Worm (Caenorhabditis elegans) whole organism, L3 larva: ENCODE results near the gene ncs-7.

Experiments
- ama-1 ChIP-seq: fragments of 150-350 bp; optimal IDR thresholded peaks from 2 replicates; lab custom pipeline; 2018
- ceh-9 ChIP-seq: sonication (generic microtip); optimal IDR thresholded peaks from 2 replicates; lab custom pipeline; 2018; ENCODE audit warnings: missing biosample characterization, missing genetic modification characterization
- egl-27 ChIP-seq: sonication (generic microtip); optimal IDR thresholded peaks from 4 replicates; lab custom pipeline; 2017; ENCODE audit warnings: missing biosample characterization, missing genetic modification reagents, missing genetic modification characterization
- elt-2 ChIP-seq: sonication (generic microtip); optimal IDR thresholded peaks from 2 replicates; lab custom pipeline; 2016; ENCODE audit warnings: missing genetic modification reagents, mild to moderate bottlenecking, missing genetic modification characterization, missing compliant biosample characterization
- nhr-12 ChIP-seq: fragments of 150-350 bp; optimal IDR thresholded peaks from 2 replicates; lab custom pipeline; 2014; ENCODE audit warnings: missing biosample characterization, missing genetic modification characterization
- nhr-237 ChIP-seq: fragments of 150-350 bp; optimal IDR thresholded peaks from 2 replicates; lab custom pipeline; 2014; ENCODE audit warnings: missing biosample characterization, missing genetic modification characterization
- nhr-77 ChIP-seq: fragments of 150-350 bp; optimal IDR thresholded peaks from 2 replicates; lab custom pipeline; 2014; ENCODE audit warnings: missing biosample characterization, missing genetic modification characterization
- ztf-11 ChIP-seq: fragments of 150-350 bp; optimal IDR thresholded peaks from 2 replicates; lab custom pipeline; 2014; ENCODE audit warnings: missing biosample characterization, missing genetic modification characterization

- TF ChIP-seq ceh-9, result no peak
- no peak for TF ChIP-seq ztf-11 (tag; lab: Kevin White, UChicago)
- TF ChIP-seq nhr-12, result no peak
- TF ChIP-seq nhr-237 (tag; lab: Kevin White, UChicago), result no peak
- TF ChIP-seq nhr-77 (tag; lab: Kevin White, UChicago), result no peak
- TF ChIP-seq elt-2, result no peak
- TF ChIP-seq egl-27 (tag; lab: Kevin White, UChicago), result no peak
- TF ChIP-seq ama-1 (lab: Kevin White, UChicago), result no peak
Measured at ce11 chrX:17625245-17625644, 10.9 kb downstream of the ncs-7 start.
